Fruit fly (Drosophila melanogaster) whole organism, pupa: ENCODE results near the gene Der-1.
A peak's percentile ranks its signal among the peaks of the same experiment; 100 is the strongest.

Experiments used
- CG13204 ChIP-seq: fragments of 200-800 bp; sonication (Bioruptor generic); optimal IDR thresholded peaks from 2 replicates; lab custom pipeline; 2018; ENCODE audit warnings: missing biosample characterization, mild to moderate bottlenecking, missing genetic modification characterization, moderate library complexity
- CG32121 ChIP-seq: fragments of 200-800 bp; sonication (Bioruptor generic); IDR thresholded peaks from 2 replicates; pipeline ENCODE4 v1.3.6; 2022; ENCODE audit warnings: missing biosample characterization, missing genetic modification characterization
- CG8301 ChIP-seq: fragments of 200-800 bp; sonication (Bioruptor generic); optimal IDR thresholded peaks from 2 replicates; lab custom pipeline; 2018; ENCODE audit warnings: missing biosample characterization, mild to moderate bottlenecking, missing genetic modification characterization
- CG9948 ChIP-seq: fragments of 200-800 bp; sonication (Bioruptor generic); optimal IDR thresholded peaks from 2 replicates; lab custom pipeline; 2018; ENCODE audit warnings: missing biosample characterization, mild to moderate bottlenecking, missing genetic modification characterization, moderate library complexity
- EcR ChIP-seq: fragments of 200-800 bp; sonication (Bioruptor generic); optimal IDR thresholded peaks from 3 replicates; lab custom pipeline; 2019; ENCODE audit warnings: missing biosample characterization, missing genetic modification characterization, mild to moderate bottlenecking, moderate library complexity, missing genetic modification reagents

DNA sequence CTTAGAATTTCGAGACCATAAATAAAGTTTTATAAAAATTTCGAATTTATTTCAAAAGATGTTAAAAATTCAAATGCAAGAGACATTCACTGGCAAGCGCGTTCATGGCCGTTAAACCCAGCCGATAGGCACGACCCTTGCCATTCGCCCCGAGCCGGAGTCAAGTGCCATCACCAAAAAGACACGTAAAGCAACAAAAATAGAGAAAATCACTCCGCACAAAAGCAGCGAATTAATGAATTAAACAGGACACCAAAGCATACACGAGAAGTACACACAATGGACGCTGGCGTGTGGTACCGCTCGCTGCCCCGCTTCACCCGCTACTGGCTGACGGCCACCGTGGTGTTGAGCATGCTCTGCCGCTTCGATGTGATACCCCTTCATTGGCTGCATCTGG, at the start of gene Der-1:
- TF ChIP-seq CG8301 (tag; lab: Kevin White, UChicago) (no peak), CG13204 (GFP tag; lab: Kevin White, UChicago) (no peak), CG9948 (tag; lab: Kevin White, UChicago) (no peak), EcR (no peak), CG32121 (GFP tag; lab: Robert Waterston, UW) (peak; percentile 28; the same call in 1 of the 2 replicates)
